Fruit fly (Drosophila melanogaster) whole organism, wandering third instar larva: ENCODE measurements around the gene CG7916.

Experiments
- CG32264 ChIP-seq: fragments of 200-800 bp; sonication (Bioruptor generic); optimal IDR thresholded peaks from 2 replicates; lab custom pipeline; 2016; ENCODE audit warnings: missing biosample characterization, missing genetic modification characterization
- CG9705 ChIP-seq: fragments of 200-800 bp; sonication (Bioruptor generic); optimal IDR thresholded peaks from 2 replicates; lab custom pipeline; 2018; ENCODE audit warnings: missing biosample characterization, mild to moderate bottlenecking, missing genetic modification characterization
- CrebA ChIP-seq: fragments of 200-800 bp; sonication (Bioruptor generic); optimal IDR thresholded peaks from 2 replicates; lab custom pipeline; 2016; ENCODE audit warnings: missing biosample characterization, mild to moderate bottlenecking, missing genetic modification characterization, borderline replicate concordance
- Dfd ChIP-seq: fragments of >200 bp; optimal IDR thresholded peaks from 2 replicates; lab custom pipeline; 2017; ENCODE audit warnings: missing biosample characterization, missing genetic modification characterization
- Dif ChIP-seq: fragments of 200-275, 200-300 bp; sonication (Bioruptor generic); optimal IDR thresholded peaks from 2 replicates; lab custom pipeline; 2018; ENCODE audit warnings: missing biosample characterization, missing genetic modification characterization; ENCODE audit not compliant: partially characterized antibody
- GATAd ChIP-seq: sonication (Bioruptor generic); optimal IDR thresholded peaks from 2 replicates; lab custom pipeline; 2016; ENCODE audit warnings: missing biosample characterization, missing genetic modification characterization
- Hnf4 ChIP-seq: fragments of 200-800 bp; sonication (Bioruptor generic); optimal IDR thresholded peaks from 2 replicates; lab custom pipeline; 2016; ENCODE audit warnings: missing biosample characterization, mild to moderate bottlenecking, missing genetic modification characterization
- Hr83 ChIP-seq: fragments of 200-300 bp; sonication (Bioruptor generic); optimal IDR thresholded peaks from 2 replicates; lab custom pipeline; 2016; ENCODE audit warnings: missing biosample characterization, mild to moderate bottlenecking, missing genetic modification characterization, moderate library complexity; ENCODE audit not compliant: poor library complexity, severe bottlenecking
- Jra ChIP-seq: sonication (Bioruptor generic); optimal IDR thresholded peaks from 2 replicates; lab custom pipeline; 2016; ENCODE audit warnings: missing biosample characterization, missing genetic modification characterization
- Mio ChIP-seq: sonication (Bioruptor generic); optimal IDR thresholded peaks from 2 replicates; lab custom pipeline; 2016; ENCODE audit warnings: missing biosample characterization, missing genetic modification characterization
- Myc ChIP-seq: fragments of >200 bp; optimal IDR thresholded peaks from 2 replicates; lab custom pipeline; 2017
- N ChIP-seq: fragments of >200 bp; optimal IDR thresholded peaks from 2 replicates; lab custom pipeline; 2018; ENCODE audit warnings: missing biosample characterization, missing external identifiers, missing genetic modification characterization
- OdsH ChIP-seq: fragments of 200-800 bp; sonication (Bioruptor generic); optimal IDR thresholded peaks from 2 replicates; lab custom pipeline; 2016; ENCODE audit warnings: missing biosample characterization, mild to moderate bottlenecking, missing genetic modification characterization
- Rel ChIP-seq, 2 experiments: fragments of 200-800 bp; sonication (Bioruptor generic) in 1 of 2; optimal IDR thresholded peaks; 2 replicates in 1 of 2; 3 replicates in 1 of 2; lab custom pipeline; 2016 to 2019; ENCODE audit warnings: mild to moderate bottlenecking in 2 of 2, missing biosample characterization in 2 of 2, missing genetic modification characterization in 2 of 2, moderate library complexity in 1 of 2
- Sp1 ChIP-seq: fragments of 200-800 bp; sonication (Bioruptor generic); optimal IDR thresholded peaks from 3 replicates; lab custom pipeline; 2019; ENCODE audit warnings: missing biosample characterization, mild to moderate bottlenecking, missing genetic modification characterization, moderate library complexity
- brk ChIP-seq: fragments of 200-800 bp; sonication (Bioruptor generic); optimal IDR thresholded peaks from 2 replicates; lab custom pipeline; 2016; ENCODE audit warnings: missing biosample characterization, mild to moderate bottlenecking, missing genetic modification characterization
- dl ChIP-seq, 2 experiments: fragments of 175-275, 200-275 bp in 1 of 2; fragments of 200-275 bp in 1 of 2; sonication (Bioruptor generic); optimal IDR thresholded peaks; lab custom pipeline; 2018; ENCODE audit warnings: mild to moderate bottlenecking in 2 of 2, missing biosample characterization in 2 of 2, missing genetic modification characterization in 2 of 2, moderate library complexity in 2 of 2; ENCODE audit not compliant: partially characterized antibody in 2 of 2, insufficient read depth in 1 of 2
- dmrt93B ChIP-seq: fragments of 200-800 bp; sonication (Bioruptor generic); optimal IDR thresholded peaks from 2 replicates; lab custom pipeline; 2018; ENCODE audit warnings: missing biosample characterization, mild to moderate bottlenecking, missing genetic modification characterization
- dsf ChIP-seq: sonication (Bioruptor generic); optimal IDR thresholded peaks from 2 replicates; lab custom pipeline; 2016; ENCODE audit warnings: missing biosample characterization, missing genetic modification characterization, borderline replicate concordance
- ey ChIP-seq: fragments of 200-800 bp; sonication (Bioruptor generic); optimal IDR thresholded peaks from 2 replicates; lab custom pipeline; 2016; ENCODE audit warnings: missing biosample characterization, missing genetic modification characterization
- foxo ChIP-seq, 2 experiments: fragments of 200-800 bp; sonication (Bioruptor generic); optimal IDR thresholded peaks; 2 replicates in 1 of 2; 3 replicates in 1 of 2; lab custom pipeline; 2016 to 2017; ENCODE audit warnings: missing biosample characterization in 2 of 2, missing genetic modification characterization in 2 of 2
- h ChIP-seq: fragments of 200-800 bp; sonication (Bioruptor generic); optimal IDR thresholded peaks from 3 replicates; lab custom pipeline; 2016; ENCODE audit warnings: missing biosample characterization, mild to moderate bottlenecking, missing genetic modification characterization
- jim ChIP-seq: fragments of 175-275, 200-325 bp; sonication (Bioruptor generic); optimal IDR thresholded peaks from 2 replicates; lab custom pipeline; 2016; ENCODE audit warnings: missing biosample characterization, mild to moderate bottlenecking, missing genetic modification characterization
- pan ChIP-seq: fragments of >200 bp; optimal IDR thresholded peaks from 2 replicates; lab custom pipeline; 2017
- psq ChIP-seq: fragments of 200-800 bp; sonication (Bioruptor generic); optimal IDR thresholded peaks from 3 replicates; lab custom pipeline; 2017; ENCODE audit warnings: missing biosample characterization, mild to moderate bottlenecking, missing genetic modification characterization, moderate library complexity
- rgr ChIP-seq: fragments of 200-800 bp; sonication (Bioruptor generic); optimal IDR thresholded peaks from 3 replicates; lab custom pipeline; 2016; ENCODE audit warnings: missing biosample characterization, mild to moderate bottlenecking, missing genetic modification characterization
- sage ChIP-seq: fragments of 200-800 bp; sonication (Bioruptor generic); optimal IDR thresholded peaks from 2 replicates; lab custom pipeline; 2016; ENCODE audit warnings: missing biosample characterization, mild to moderate bottlenecking, missing genetic modification characterization
- sv ChIP-seq: fragments of 200-800 bp; sonication (Bioruptor generic); optimal IDR thresholded peaks from 3 replicates; lab custom pipeline; 2016; ENCODE audit warnings: missing biosample characterization, missing genetic modification characterization
- tai ChIP-seq: sonication (Bioruptor generic); optimal IDR thresholded peaks from 2 replicates; lab custom pipeline; 2016; ENCODE audit warnings: missing biosample characterization, missing genetic modification characterization
- usp ChIP-seq: fragments of >200 bp; optimal IDR thresholded peaks from 2 replicates; lab custom pipeline; 2017; ENCODE audit warnings: missing biosample characterization, missing genetic modification characterization

The CG7916 gene

DNA sequence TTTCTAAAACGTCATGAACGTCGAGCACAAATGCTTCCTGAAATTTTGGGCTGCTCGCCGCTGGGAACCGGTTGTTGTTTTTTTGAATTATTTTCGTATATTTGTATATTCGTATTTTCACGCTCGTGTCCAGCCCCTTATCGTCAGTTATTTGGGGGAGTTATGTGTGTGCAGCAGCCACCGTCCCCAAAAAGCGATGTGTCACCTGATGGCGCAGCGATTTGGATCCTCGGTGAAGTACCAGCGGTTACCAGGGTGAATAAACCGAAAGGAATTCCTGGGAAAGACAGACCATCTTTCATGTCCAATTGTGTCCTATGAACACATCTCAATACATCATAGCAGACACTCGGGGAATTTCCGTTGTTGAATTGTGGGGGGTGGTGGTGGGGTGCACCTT lies 26.4 kb upstream of the CG7916 start:
- no peak for TF ChIP-seq Rel (GFP tag; optimal IDR thresholded peaks at IDR 0.05; lab: Kevin White, UChicago)
- peak; percentile 91 for TF ChIP-seq Rel (tag; optimal IDR thresholded peaks at IDR 0.05; lab: Kevin White, UChicago)
- TF ChIP-seq jim (GFP tag; lab: Kevin White, UChicago), result no peak
- no peak for TF ChIP-seq CG32264 (GFP tag; lab: Kevin White, UChicago)
- TF ChIP-seq usp (GFP tag; lab: Kevin White, UChicago), result no peak
- TF ChIP-seq CG9705 (GFP tag; lab: Kevin White, UChicago), result no peak
- TF ChIP-seq dl (GFP tag; optimal IDR thresholded peaks at IDR 0.05; lab: Kevin White, UChicago; ENCODE audit: insufficient read depth in 1 of 2, partially characterized antibody in 2 of 2), result no peak
- TF ChIP-seq tai, result no peak

DNA sequence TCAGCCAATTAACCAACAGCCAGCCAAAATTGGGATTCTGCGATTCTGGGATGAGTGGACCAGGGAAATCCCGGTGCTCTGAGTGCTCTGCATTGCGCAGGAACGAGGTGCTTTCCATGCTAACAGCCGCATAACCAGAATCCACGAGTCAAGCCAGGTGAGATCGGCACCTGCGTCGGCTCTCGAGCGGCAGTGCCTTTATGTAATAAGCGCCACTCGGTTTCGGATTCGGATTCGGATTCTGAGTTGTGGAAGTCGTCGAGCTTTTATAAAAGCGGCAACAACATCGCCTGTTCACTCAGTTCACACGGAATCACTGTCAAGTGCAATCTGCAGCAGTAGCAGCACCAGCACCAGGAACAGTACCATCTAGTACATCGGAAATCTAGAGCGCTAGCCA lies 25.6 kb upstream of the CG7916 start, which contains the start of gene b:
TSS of gene b (plus strand) at position 301 of the 400 bp plus-strand sequence.
- TF ChIP-seq Rel (GFP tag; optimal IDR thresholded peaks at IDR 0.05; lab: Kevin White, UChicago) (no peak), Rel (tag; optimal IDR thresholded peaks at IDR 0.05; lab: Kevin White, UChicago) (peak; percentile 79), Dif (GFP tag; lab: Kevin White, UChicago) (no peak), OdsH (no peak), pan (lab: Kevin White, UChicago) (no peak), Hr83 (GFP tag; lab: Kevin White, UChicago) (no peak), jim (GFP tag; lab: Kevin White, UChicago) (no peak)

DNA sequence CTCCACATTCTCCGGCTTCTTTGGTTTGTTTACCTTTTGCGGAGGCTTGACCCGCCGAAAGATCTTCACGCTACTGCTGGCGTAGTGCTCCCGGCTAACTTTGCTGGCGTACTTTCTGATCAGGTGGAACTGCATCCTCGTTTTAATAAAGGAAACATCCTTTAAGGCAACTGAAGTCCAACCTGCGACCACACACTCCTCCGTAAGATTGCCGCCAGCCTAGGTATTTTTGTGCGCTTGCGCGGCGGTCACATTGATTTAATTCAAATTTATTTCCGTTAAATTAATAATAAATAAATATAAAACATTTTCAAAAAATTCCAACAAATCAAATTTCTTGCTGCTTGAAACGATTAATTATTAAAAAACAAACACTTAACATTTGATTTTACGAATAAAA lies 19.0 kb upstream of the CG7916 start, which contains the start of gene PolG1:
TSS of gene PolG1 (minus strand) at position 216 of the 400 bp plus-strand sequence.
- no peak for TF ChIP-seq brk (GFP tag; lab: Kevin White, UChicago)
- TF ChIP-seq h (GFP tag; lab: Kevin White, UChicago), result no peak
- TF ChIP-seq CrebA, result no peak
- no peak for TF ChIP-seq sage (GFP tag; lab: Kevin White, UChicago)
- no peak for TF ChIP-seq rgr (GFP tag; lab: Kevin White, UChicago)
- TF ChIP-seq sv (GFP tag; lab: Kevin White, UChicago), result no peak
- TF ChIP-seq Dfd (GFP tag; lab: Kevin White, UChicago), result no peak
- no peak for TF ChIP-seq dsf (GFP tag; lab: Kevin White, UChicago)
- no peak for TF ChIP-seq Rel (GFP tag; optimal IDR thresholded peaks at IDR 0.05; lab: Kevin White, UChicago)
- TF ChIP-seq Rel (tag; optimal IDR thresholded peaks at IDR 0.05; lab: Kevin White, UChicago), result no peak
- TF ChIP-seq jim (GFP tag; lab: Kevin White, UChicago), result no peak
- TF ChIP-seq dmrt93B (GFP tag; lab: Kevin White, UChicago), result no peak
- TF ChIP-seq Hnf4 (GFP tag; lab: Kevin White, UChicago), result no peak
- no peak for TF ChIP-seq OdsH
- no peak for TF ChIP-seq usp (GFP tag; lab: Kevin White, UChicago)
- no peak for TF ChIP-seq Jra
- TF ChIP-seq N, result no peak
- TF ChIP-seq Mio (GFP tag; lab: Kevin White, UChicago), result no peak
- no peak for TF ChIP-seq psq

DNA sequence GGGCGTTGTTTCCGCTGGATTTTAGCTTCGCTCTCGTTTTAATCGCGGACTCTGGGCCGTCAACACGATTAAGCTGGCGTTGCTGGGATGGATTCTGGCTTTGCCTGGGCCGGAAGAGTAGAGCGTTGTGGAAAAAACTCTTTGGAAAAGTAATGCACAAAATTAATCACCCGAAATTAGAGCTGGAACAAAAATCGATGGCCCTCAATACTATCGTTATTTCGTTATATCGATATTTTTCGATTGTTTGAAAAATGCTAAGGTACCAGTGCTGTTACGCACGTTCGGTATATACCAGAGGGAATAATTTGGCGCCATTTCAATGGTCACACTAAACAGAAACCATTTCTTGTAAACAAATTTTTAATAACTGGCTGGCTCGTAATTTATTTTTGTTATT lies 17.0 kb upstream of the CG7916 start, which contains the start of the genes Arpc1 and Orc5:
TSS of gene Arpc1 (minus strand) at position 202 of the 400 bp plus-strand sequence.
TSS of gene Orc5 (plus strand) at position 298 of the 400 bp plus-strand sequence.
- TF ChIP-seq GATAd (GFP tag; lab: Kevin White, UChicago) (no peak), Rel (GFP tag; optimal IDR thresholded peaks at IDR 0.05; lab: Kevin White, UChicago) (no peak), Rel (tag; optimal IDR thresholded peaks at IDR 0.05; lab: Kevin White, UChicago) (peak; percentile 58), foxo (GFP tag; optimal IDR thresholded peaks at IDR 0.05; lab: Kevin White, UChicago) (no peak), dmrt93B (GFP tag; lab: Kevin White, UChicago) (no peak)

DNA sequence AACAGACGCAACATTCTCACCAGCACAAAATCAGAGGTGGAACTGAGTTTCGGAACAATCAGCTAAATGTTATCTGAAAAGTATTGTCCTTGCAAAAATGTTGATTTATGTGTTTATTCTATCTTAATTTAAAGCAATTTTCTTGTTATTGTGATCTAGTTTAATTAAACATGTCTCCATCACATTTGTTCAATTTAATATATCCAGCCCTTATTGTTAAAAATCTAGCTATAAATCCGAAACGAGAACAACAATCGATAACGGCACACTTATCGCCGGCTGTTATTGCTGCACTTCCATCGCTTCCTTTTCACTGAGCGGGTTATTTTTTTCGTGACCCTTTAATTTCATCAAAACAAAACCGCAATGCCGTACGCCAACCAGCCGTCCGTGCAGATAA lies 13.5 kb upstream of the CG7916 start, which contains the start of the genes GatC, PolG2 and Polr2C:
TSS of gene GatC (minus strand) at position 48 of the 400 bp plus-strand sequence.
TSS of gene PolG2 (minus strand) at position 48 of the 400 bp plus-strand sequence.
TSS of gene Polr2C (plus strand) at position 280 of the 400 bp plus-strand sequence.
- peak; percentile 64 for TF ChIP-seq Dif (GFP tag; lab: Kevin White, UChicago)
- TF ChIP-seq Myc (lab: Kevin White, UChicago), result peak; percentile 70
- TF ChIP-seq dmrt93B (GFP tag; lab: Kevin White, UChicago), result no peak
- no peak for TF ChIP-seq Hr83 (GFP tag; lab: Kevin White, UChicago)
- TF ChIP-seq Rel (GFP tag; optimal IDR thresholded peaks at IDR 0.05; lab: Kevin White, UChicago), result no peak
- TF ChIP-seq Rel (tag; optimal IDR thresholded peaks at IDR 0.05; lab: Kevin White, UChicago), result peak; percentile 0
- peak; percentile 3 for TF ChIP-seq Sp1 (GFP tag; lab: Kevin White, UChicago)
- TF ChIP-seq ey (GFP tag; lab: Kevin White, UChicago), result peak; percentile 18
- no peak for TF ChIP-seq brk (GFP tag; lab: Kevin White, UChicago)
- TF ChIP-seq, all 38 proteins: peak for 5
